Worm (Caenorhabditis elegans): ENCODE data around the gene Y50E8A.2.

- no peak for TF ChIP-seq T22C8.4 (GFP tag; IDR thresholded peaks at IDR 0.05)
- TF ChIP-seq flt-1 (GFP tag; IDR thresholded peaks at IDR 0.05), result no peak
These were observed 8.2 kb upstream of the Y50E8A.2 start, which contains the start of gene Y50E8A.5 for ce11 chrV:14736851-14737250.

Measured in whole organism, midembryonic.